Fruit fly (Drosophila melanogaster) whole organism, embryonic: ENCODE data around the gene dpr14.

Experiments used
- Abd-B ChIP-seq: fragments of 200-800 bp; sonication (Bioruptor generic); optimal IDR thresholded peaks from 2 replicates; lab custom pipeline; 2018; ENCODE audit warnings: missing biosample characterization, mild to moderate bottlenecking, missing genetic modification characterization, moderate library complexity
- Bgb ChIP-seq: fragments of 200-800 bp; sonication (Bioruptor generic); IDR thresholded peaks from 2 replicates; pipeline ENCODE4 v1.3.6; 2022; ENCODE audit warnings: missing biosample characterization, missing genetic modification characterization; ENCODE audit not compliant: partially characterized antibody
- CG11093 ChIP-seq: fragments of 200-800 bp; sonication (Bioruptor generic); IDR thresholded peaks from 3 replicates; pipeline ENCODE4 v1.3.6; 2022; ENCODE audit warnings: missing biosample characterization, missing genetic modification characterization
- CG12104 ChIP-seq: fragments of 200-800 bp; sonication (Bioruptor generic); optimal IDR thresholded peaks from 3 replicates; lab custom pipeline; 2016; ENCODE audit warnings: missing biosample characterization, missing genetic modification characterization
- CG1233 ChIP-seq: fragments of 200-800 bp; sonication (Bioruptor generic); optimal IDR thresholded peaks from 4 replicates; lab custom pipeline; 2018; ENCODE audit warnings: missing biosample characterization, mild to moderate bottlenecking, missing genetic modification characterization
- CG14667 ChIP-seq: fragments of 200-800 bp; sonication (Bioruptor generic); IDR thresholded peaks from 2 replicates; pipeline ENCODE4 v1.3.6; 2022; ENCODE audit warnings: missing biosample characterization, missing genetic modification characterization
- CG14965 ChIP-seq: fragments of 200-800 bp; sonication (Bioruptor generic); optimal IDR thresholded peaks from 2 replicates; lab custom pipeline; 2016; ENCODE audit warnings: missing biosample characterization, missing genetic modification characterization, borderline replicate concordance
- CG17385 ChIP-seq: fragments of 200-800 bp; sonication (Bioruptor generic); optimal IDR thresholded peaks from 3 replicates; lab custom pipeline; 2018; ENCODE audit warnings: missing biosample characterization, mild to moderate bottlenecking, missing genetic modification characterization
- CG18262 ChIP-seq: fragments of 200-800 bp; optimal IDR thresholded peaks from 3 replicates; lab custom pipeline; 2019; ENCODE audit warnings: missing biosample characterization, mild to moderate bottlenecking, missing genetic modification characterization, moderate library complexity
- CG2199 ChIP-seq: fragments of 200-800 bp; sonication (Bioruptor generic); IDR thresholded peaks from 3 replicates; pipeline ENCODE4 v1.3.6; 2022; ENCODE audit warnings: missing biosample characterization, missing genetic modification characterization
- CG30431 ChIP-seq: fragments of 200-800 bp; sonication (Bioruptor generic); optimal IDR thresholded peaks from 2 replicates; lab custom pipeline; 2017; ENCODE audit warnings: missing biosample characterization, missing genetic modification characterization
- CG4360 ChIP-seq: fragments of 200-800 bp; sonication (Bioruptor generic); IDR thresholded peaks from 2 replicates; pipeline ENCODE4 v1.3.6; 2022; ENCODE audit warnings: missing biosample characterization, missing genetic modification characterization
- CG43689 ChIP-seq: fragments of 200-800 bp; sonication (Bioruptor generic); IDR thresholded peaks from 2 replicates; pipeline ENCODE4 v1.3.6; 2022; ENCODE audit warnings: missing biosample characterization, missing genetic modification characterization
- CG4730 ChIP-seq: fragments of 200-800 bp; sonication (Bioruptor generic); IDR thresholded peaks from 2 replicates; pipeline ENCODE4 v1.3.6; 2022; ENCODE audit warnings: missing biosample characterization, missing genetic modification characterization
- CG6254 ChIP-seq: fragments of 200-800 bp; sonication (Bioruptor generic); optimal IDR thresholded peaks from 3 replicates; lab custom pipeline; 2017; ENCODE audit warnings: mild to moderate bottlenecking, missing biosample characterization, missing genetic modification reagents, missing genetic modification characterization
- CG9876 ChIP-seq: fragments of 200-800 bp; sonication (Bioruptor generic); optimal IDR thresholded peaks from 2 replicates; lab custom pipeline; 2016; ENCODE audit warnings: missing biosample characterization, missing genetic modification characterization
- Doc2 ChIP-seq: fragments of 200-800 bp; sonication (Bioruptor generic); IDR thresholded peaks from 2 replicates; pipeline ENCODE4 v1.3.6; 2022; ENCODE audit warnings: missing biosample characterization, missing genetic modification characterization
- Ets65A ChIP-seq: fragments of 200-800 bp; sonication (Bioruptor generic); peaks from one replicate; lab custom pipeline; 2016; ENCODE audit warnings: missing biosample characterization, missing genetic modification characterization
- Hand ChIP-seq: fragments of 200-800 bp; sonication (Bioruptor generic); optimal IDR thresholded peaks from 2 replicates; lab custom pipeline; 2017; ENCODE audit warnings: mild to moderate bottlenecking, missing biosample characterization, missing genetic modification reagents, missing genetic modification characterization
- Hmx ChIP-seq: fragments of 200-800 bp; sonication (Bioruptor generic); optimal IDR thresholded peaks from 2 replicates; lab custom pipeline; 2016; ENCODE audit warnings: missing biosample characterization, missing genetic modification characterization
- MESR4 ChIP-seq: fragments of 200-800 bp; sonication (Bioruptor generic); optimal IDR thresholded peaks from 2 replicates; lab custom pipeline; 2018; ENCODE audit warnings: missing biosample characterization, mild to moderate bottlenecking, missing genetic modification characterization, moderate library complexity
- MTF-1 ChIP-seq: fragments of 200-800 bp; sonication (Bioruptor generic); optimal IDR thresholded peaks from 2 replicates; lab custom pipeline; 2018; ENCODE audit warnings: missing biosample characterization, mild to moderate bottlenecking, missing genetic modification characterization, borderline replicate concordance
- Pdp1 ChIP-seq, 2 experiments: fragments of 200-800 bp; sonication (Bioruptor generic); optimal IDR thresholded peaks; 3 replicates each; lab custom pipeline; 2016; ENCODE audit warnings: missing biosample characterization in 2 of 2, missing genetic modification characterization in 2 of 2, mild to moderate bottlenecking in 1 of 2, moderate library complexity in 1 of 2
- Sry-β ChIP-seq: fragments of 200-800 bp; sonication (Bioruptor generic); optimal IDR thresholded peaks from 2 replicates; lab custom pipeline; 2018; ENCODE audit warnings: missing biosample characterization, mild to moderate bottlenecking, missing genetic modification characterization, moderate library complexity
- disco-r ChIP-seq: fragments of 200-800 bp; sonication (Bioruptor generic); optimal IDR thresholded peaks from 2 replicates; lab custom pipeline; 2016; ENCODE audit warnings: missing biosample characterization, missing genetic modification characterization
- dmrt11E ChIP-seq: fragments of 200-800 bp; sonication (Bioruptor generic); optimal IDR thresholded peaks from 3 replicates; lab custom pipeline; 2018; ENCODE audit warnings: missing biosample characterization, mild to moderate bottlenecking, missing genetic modification characterization, moderate library complexity
- dysf ChIP-seq: fragments of 200-800 bp; sonication (Bioruptor generic); IDR thresholded peaks from 3 replicates; pipeline ENCODE4 v1.3.6; 2022; ENCODE audit warnings: missing biosample characterization, missing genetic modification characterization
- exex ChIP-seq: fragments of 200-800 bp; sonication (Bioruptor generic); optimal IDR thresholded peaks from 4 replicates; lab custom pipeline; 2018; ENCODE audit warnings: missing biosample characterization, mild to moderate bottlenecking, missing genetic modification characterization, moderate library complexity
- kni ChIP-seq: fragments of 200-800 bp; sonication (Bioruptor generic); optimal IDR thresholded peaks from 3 replicates; lab custom pipeline; 2017; ENCODE audit warnings: mild to moderate bottlenecking, missing biosample characterization, missing genetic modification reagents, missing genetic modification characterization
- lab ChIP-seq: fragments of 200-800 bp; sonication (Bioruptor generic); optimal IDR thresholded peaks from 3 replicates; lab custom pipeline; 2017; ENCODE audit warnings: missing biosample characterization, missing genetic modification characterization, mild to moderate bottlenecking, moderate library complexity, missing genetic modification reagents
- nmo ChIP-seq: fragments of 200-800 bp; sonication (Bioruptor generic); optimal IDR thresholded peaks from 2 replicates; lab custom pipeline; 2018; ENCODE audit warnings: missing biosample characterization, mild to moderate bottlenecking, missing genetic modification characterization, moderate library complexity
- pum ChIP-seq: fragments of 200-800 bp; sonication (Bioruptor generic); optimal IDR thresholded peaks from 2 replicates; lab custom pipeline; 2016; ENCODE audit warnings: missing biosample characterization, missing genetic modification characterization
- row ChIP-seq: fragments of 200-800 bp; sonication (Bioruptor generic); IDR thresholded peaks from 3 replicates; pipeline ENCODE4 v1.3.6; 2022; ENCODE audit warnings: missing biosample characterization, missing genetic modification characterization
- sens ChIP-seq: fragments of 200-800 bp; sonication (Bioruptor generic); peaks from one replicate; lab custom pipeline; 2016; ENCODE audit warnings: missing biosample characterization, missing genetic modification characterization
- shn ChIP-seq: fragments of 200-800 bp; sonication (Bioruptor generic); optimal IDR thresholded peaks from 3 replicates; lab custom pipeline; 2016; ENCODE audit warnings: missing biosample characterization, missing genetic modification characterization
- so ChIP-seq: fragments of 200-800 bp; sonication (Bioruptor generic); IDR thresholded peaks from 3 replicates; pipeline ENCODE4 v1.3.6; 2022; ENCODE audit warnings: missing biosample characterization, missing genetic modification characterization
- tio ChIP-seq: fragments of 200-800 bp; sonication (Bioruptor generic); optimal IDR thresholded peaks from 2 replicates; lab custom pipeline; 2017; ENCODE audit warnings: missing biosample characterization, missing genetic modification characterization, inconsistent platforms
- toy ChIP-seq: fragments of 200-800 bp; sonication (Bioruptor generic); IDR thresholded peaks from 2 replicates; pipeline ENCODE4 v1.3.6; 2022; ENCODE audit warnings: missing biosample characterization, missing genetic modification characterization
- vfl ChIP-seq: fragments of 200-800 bp; sonication (Bioruptor generic); optimal IDR thresholded peaks from 2 replicates; lab custom pipeline; 2016; ENCODE audit warnings: missing biosample characterization, missing genetic modification characterization

The dpr14 gene

dm6 chrX:7891596-7892538, 16.2 kb downstream of the dpr14 start, which contains the start of gene Nek2 (continued):
- no peak for TF ChIP-seq toy (GFP tag; lab: Robert Waterston, UW)
- TF ChIP-seq CG18262 (tag; lab: Kevin White, UChicago): peak; percentile 8
- TF ChIP-seq MESR4 (GFP tag; lab: Kevin White, UChicago): no peak
- no peak for TF ChIP-seq Bgb
- TF ChIP-seq CG9876 (GFP tag; lab: Kevin White, UChicago): no peak
- TF ChIP-seq CG12104 (GFP tag; lab: Kevin White, UChicago): no peak
- no peak for TF ChIP-seq CG11093 (GFP tag; lab: Robert Waterston, UW)
- no peak for TF ChIP-seq shn
- peak; percentile 17 for TF ChIP-seq dmrt11E (tag; lab: Kevin White, UChicago)
- peak; percentile 11 for TF ChIP-seq sens (GFP tag; lab: Kevin White, UChicago)
- no peak for TF ChIP-seq CG17385 (GFP tag; lab: Kevin White, UChicago)
- TF ChIP-seq CG43689: no peak
- no peak for TF ChIP-seq lab (GFP tag; lab: Kevin White, UChicago)
- TF ChIP-seq Hmx: no peak
- TF ChIP-seq Hand (GFP tag; lab: Kevin White, UChicago): no peak
- peak; percentile 25 for TF ChIP-seq kni (GFP tag; lab: Kevin White, UChicago)
- no peak for TF ChIP-seq disco-r (GFP tag; lab: Kevin White, UChicago)
- peak; percentile 89 for TF ChIP-seq Sry-β (GFP tag; lab: Kevin White, UChicago)
- no peak for TF ChIP-seq CG4730 (GFP tag; lab: Robert Waterston, UW)
- TF ChIP-seq MTF-1: no peak
- 0 out of 3 replicates have a peak, but pooled peaks have one; percentile 37 for TF ChIP-seq CG2199 (GFP tag; lab: Robert Waterston, UW)
- TF ChIP-seq Ets65A (GFP tag; lab: Kevin White, UChicago): no peak
- no peak for TF ChIP-seq Doc2 (GFP tag; lab: Robert Waterston, UW)
- TF ChIP-seq CG1233 (GFP tag; lab: Kevin White, UChicago): no peak
- TF ChIP-seq CG14965 (GFP tag; lab: Kevin White, UChicago): no peak
- no peak for TF ChIP-seq Pdp1 (GFP tag; optimal IDR thresholded peaks at IDR 0.05; lab: Kevin White, UChicago)
- TF ChIP-seq Abd-B (GFP tag; lab: Kevin White, UChicago): no peak
- no peak for TF ChIP-seq CG14667 (GFP tag; lab: Robert Waterston, UW)
- TF ChIP-seq CG6254 (GFP tag; lab: Kevin White, UChicago): no peak
- 0 out of 2 replicates have a peak, but pooled peaks have one; percentile 20 for TF ChIP-seq CG4360 (GFP tag; lab: Robert Waterston, UW)
- no peak for TF ChIP-seq nmo
- TF ChIP-seq CG30431: no peak
- no peak for TF ChIP-seq pum
- peak; percentile 67 for TF ChIP-seq row (GFP tag; lab: Robert Waterston, UW)
- TF ChIP-seq so (GFP tag; lab: Robert Waterston, UW): no peak
- TF ChIP-seq exex: no peak
- no peak for TF ChIP-seq vfl (GFP tag; lab: Kevin White, UChicago)
- no peak for TF ChIP-seq dysf
- TF ChIP-seq tio (GFP tag; lab: Kevin White, UChicago): no peak
